Fruit fly (Drosophila melanogaster): Measurements from ENCODE around the gene Tmem43.

The Tmem43 gene

DNA sequence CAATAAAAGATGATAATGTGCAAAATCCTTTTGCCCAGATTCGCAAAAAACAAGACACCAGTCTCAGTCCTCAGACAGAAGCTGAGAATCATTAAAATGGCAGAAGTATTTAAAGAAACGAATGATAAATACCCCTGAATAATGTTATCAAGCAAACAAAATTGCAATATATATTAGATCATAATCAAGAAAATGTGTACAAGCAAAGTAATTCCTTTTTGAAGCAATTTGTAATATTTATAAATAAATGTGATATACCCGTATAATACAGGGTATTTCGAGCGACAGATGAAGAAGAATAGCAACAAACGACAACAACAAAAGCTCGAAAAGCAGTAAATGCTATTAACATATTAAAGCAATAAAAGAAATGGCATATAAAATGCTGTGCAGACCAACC lies 43.2 kb upstream of the Tmem43 start:
- TF ChIP-seq tj (GFP tag; optimal IDR thresholded peaks at IDR 0.05) (no peak), Hr96 (GFP tag; optimal IDR thresholded peaks at IDR 0.05) (no peak), CG14711 (tag; optimal IDR thresholded peaks at IDR 0.05) (no peak), CG7045 (GFP tag; optimal IDR thresholded peaks at IDR 0.05) (no peak), pad (GFP tag; optimal IDR thresholded peaks at IDR 0.05) (no peak), bab1 (GFP tag; optimal IDR thresholded peaks at IDR 0.05) (no peak), cic (GFP tag; optimal IDR thresholded peaks at IDR 0.05) (no peak), CG33017 (tag; optimal IDR thresholded peaks at IDR 0.05) (no peak), ovo (GFP tag; optimal IDR thresholded peaks at IDR 0.05) (no peak), Clk (GFP tag; optimal IDR thresholded peaks at IDR 0.05) (no peak), kay (GFP tag; ENCODE audit: borderline replicate concordance) (no peak), Mnt (GFP tag; optimal IDR thresholded peaks at IDR 0.05) (no peak), CG11617 (GFP tag; optimal IDR thresholded peaks at IDR 0.05) (no peak), cnc (optimal IDR thresholded peaks at IDR 0.05) (no peak), Crg-1 (GFP tag; optimal IDR thresholded peaks at IDR 0.05) (no peak), toe (GFP tag; optimal IDR thresholded peaks at IDR 0.05) (no peak), CG5204 (GFP tag; optimal IDR thresholded peaks at IDR 0.05) (no peak), CG1620 (GFP tag; optimal IDR thresholded peaks at IDR 0.05) (no peak)

DNA sequence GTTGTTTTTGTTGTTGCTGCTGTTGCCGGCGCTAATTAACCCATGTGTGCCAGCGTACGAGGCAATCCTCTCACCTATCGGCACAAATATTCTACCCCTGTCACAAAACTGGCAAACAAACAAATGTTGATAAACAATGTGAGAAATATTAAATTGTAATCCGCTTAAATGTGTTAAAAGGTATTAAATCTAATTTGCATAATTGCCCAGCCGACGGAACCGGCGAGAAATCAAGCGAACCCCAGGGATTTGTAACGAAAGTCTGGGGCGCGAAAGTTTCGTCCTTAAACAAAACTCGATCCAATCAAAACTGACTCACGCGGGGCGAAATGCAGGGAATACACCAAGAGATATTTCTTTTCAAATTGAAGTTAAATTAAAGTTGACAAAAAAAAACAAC lies 41.8 kb upstream of the Tmem43 start:
- no peak for TF ChIP-seq CG14711 (tag; optimal IDR thresholded peaks at IDR 0.05)
- no peak for TF ChIP-seq Hr96 (GFP tag; optimal IDR thresholded peaks at IDR 0.05)
- no peak for TF ChIP-seq ovo (GFP tag; optimal IDR thresholded peaks at IDR 0.05)
- no peak for TF ChIP-seq CG11617 (GFP tag; optimal IDR thresholded peaks at IDR 0.05)

DNA sequence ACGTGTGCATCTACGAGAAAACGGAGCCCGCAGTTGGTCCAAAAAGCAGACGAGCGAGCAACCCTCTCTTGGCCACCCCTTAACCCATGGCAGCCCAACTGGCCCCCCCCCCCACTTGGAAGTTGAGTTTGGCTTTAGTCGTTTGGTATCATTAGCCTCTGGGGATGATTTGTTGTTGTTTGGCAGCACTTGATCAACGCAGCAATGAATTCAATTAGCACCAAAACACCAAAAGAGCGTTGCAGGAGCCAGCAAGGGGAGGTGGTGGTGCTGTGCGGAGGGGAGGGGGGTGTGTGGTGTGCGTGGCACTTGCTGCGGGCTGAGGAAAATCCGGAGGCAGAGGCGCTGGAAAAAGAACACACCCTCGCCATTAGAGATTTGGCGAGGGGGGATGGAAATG lies 40.0 kb upstream of the Tmem43 start:
- TF ChIP-seq kay (GFP tag; ENCODE audit: borderline replicate concordance): no peak
- no peak for TF ChIP-seq toe (GFP tag; optimal IDR thresholded peaks at IDR 0.05)
- TF ChIP-seq bab1 (GFP tag; optimal IDR thresholded peaks at IDR 0.05): no peak
- no peak for TF ChIP-seq Clk (GFP tag; optimal IDR thresholded peaks at IDR 0.05)
- TF ChIP-seq cic (GFP tag; optimal IDR thresholded peaks at IDR 0.05): no peak
- no peak for TF ChIP-seq CG12768 (GFP tag; optimal IDR thresholded peaks at IDR 0.05)
- TF ChIP-seq Hr96 (GFP tag; optimal IDR thresholded peaks at IDR 0.05): no peak
- no peak for TF ChIP-seq cnc (optimal IDR thresholded peaks at IDR 0.05)
- TF ChIP-seq CG33017 (tag; optimal IDR thresholded peaks at IDR 0.05): no peak
- TF ChIP-seq CG1620 (GFP tag; optimal IDR thresholded peaks at IDR 0.05): no peak
- no peak for TF ChIP-seq CG5204 (GFP tag; optimal IDR thresholded peaks at IDR 0.05)

DNA sequence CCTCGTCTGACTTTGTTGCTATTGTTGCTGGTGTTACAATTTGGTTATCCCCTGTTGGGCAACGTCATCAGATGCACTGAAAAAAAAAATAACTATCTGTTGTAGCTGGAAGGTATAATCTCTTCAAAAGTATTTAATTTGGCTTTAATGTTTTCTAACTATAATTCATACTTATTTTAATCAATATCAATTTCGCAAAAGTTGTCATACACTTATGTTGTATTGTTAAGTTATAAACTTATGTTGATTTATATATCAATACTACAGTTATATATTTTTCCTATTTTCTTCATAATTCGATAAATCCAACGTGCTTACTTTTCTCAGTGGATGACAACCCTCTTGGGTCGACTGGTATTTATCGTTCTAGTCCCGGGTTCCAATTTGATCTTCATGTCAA lies 38.8 kb upstream of the Tmem43 start:
- no peak for TF ChIP-seq CG14711 (tag; optimal IDR thresholded peaks at IDR 0.05)
- no peak for TF ChIP-seq CG11617 (GFP tag; optimal IDR thresholded peaks at IDR 0.05)
- no peak for TF ChIP-seq Crg-1 (GFP tag; optimal IDR thresholded peaks at IDR 0.05)
- TF ChIP-seq pad (GFP tag; optimal IDR thresholded peaks at IDR 0.05): no peak
- no peak for TF ChIP-seq CG7101 (tag; optimal IDR thresholded peaks at IDR 0.05)
- TF ChIP-seq toe (GFP tag; optimal IDR thresholded peaks at IDR 0.05): no peak
- no peak for TF ChIP-seq CG33017 (tag; optimal IDR thresholded peaks at IDR 0.05)
- no peak for TF ChIP-seq Clk (GFP tag; optimal IDR thresholded peaks at IDR 0.05)
- no peak for TF ChIP-seq Hr96 (GFP tag; optimal IDR thresholded peaks at IDR 0.05)
- no peak for TF ChIP-seq cnc (optimal IDR thresholded peaks at IDR 0.05)
- no peak for TF ChIP-seq tj (GFP tag; optimal IDR thresholded peaks at IDR 0.05)
- TF ChIP-seq cic (GFP tag; optimal IDR thresholded peaks at IDR 0.05): no peak
- TF ChIP-seq CG5204 (GFP tag; optimal IDR thresholded peaks at IDR 0.05): no peak
- no peak for TF ChIP-seq Mnt (GFP tag; optimal IDR thresholded peaks at IDR 0.05)
- TF ChIP-seq CG12768 (GFP tag; optimal IDR thresholded peaks at IDR 0.05): no peak
- TF ChIP-seq bab1 (GFP tag; optimal IDR thresholded peaks at IDR 0.05): no peak

DNA sequence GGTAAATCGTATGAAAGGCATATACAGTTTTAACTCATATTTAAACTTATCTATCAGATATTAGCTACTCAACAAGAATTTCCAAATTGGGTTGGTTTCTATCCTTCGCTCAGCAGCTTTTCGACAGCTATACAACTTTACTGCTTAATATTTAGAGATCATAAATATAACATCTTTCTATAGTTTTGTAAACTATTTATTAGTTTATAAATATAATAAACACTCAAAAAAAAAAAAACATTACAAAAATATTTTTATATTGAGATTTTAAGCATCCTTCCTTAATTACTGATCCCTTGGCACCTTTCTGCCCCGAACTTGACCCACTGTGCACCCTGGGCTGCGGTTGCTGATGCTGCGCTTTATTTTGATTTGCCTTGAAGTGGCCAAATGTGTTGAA lies 38.1 kb upstream of the Tmem43 start:
- TF ChIP-seq kay (GFP tag; ENCODE audit: borderline replicate concordance): peak; percentile 45
- no peak for TF ChIP-seq CG14711 (tag; optimal IDR thresholded peaks at IDR 0.05)

DNA sequence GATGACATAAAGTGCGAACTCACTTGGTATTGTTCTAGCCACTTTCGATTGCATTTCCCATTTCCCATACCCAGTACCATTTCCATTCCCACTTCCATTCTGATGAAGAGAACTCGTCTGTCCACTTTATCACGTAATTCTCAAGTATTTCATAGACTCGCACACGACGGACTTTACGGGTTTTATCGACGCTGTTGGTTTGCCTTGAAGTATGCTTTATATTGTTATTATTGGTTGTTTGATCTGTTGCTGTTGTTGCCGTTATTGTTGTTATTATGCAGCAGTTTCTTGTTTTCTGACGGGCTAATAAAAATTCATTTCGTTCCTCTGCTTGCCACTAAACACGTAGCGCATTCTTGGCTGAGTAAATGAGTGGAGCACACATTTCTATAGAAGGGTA lies 37.6 kb upstream of the Tmem43 start:
- TF ChIP-seq CG1620 (GFP tag; optimal IDR thresholded peaks at IDR 0.05) (no peak), Hr96 (GFP tag; optimal IDR thresholded peaks at IDR 0.05) (no peak), CG11617 (GFP tag; optimal IDR thresholded peaks at IDR 0.05) (no peak), CG14711 (tag; optimal IDR thresholded peaks at IDR 0.05) (no peak), tj (GFP tag; optimal IDR thresholded peaks at IDR 0.05) (no peak), CG7045 (GFP tag; optimal IDR thresholded peaks at IDR 0.05) (no peak), Clk (GFP tag; optimal IDR thresholded peaks at IDR 0.05) (no peak), Mnt (GFP tag; optimal IDR thresholded peaks at IDR 0.05) (no peak), cic (GFP tag; optimal IDR thresholded peaks at IDR 0.05) (no peak)

DNA sequence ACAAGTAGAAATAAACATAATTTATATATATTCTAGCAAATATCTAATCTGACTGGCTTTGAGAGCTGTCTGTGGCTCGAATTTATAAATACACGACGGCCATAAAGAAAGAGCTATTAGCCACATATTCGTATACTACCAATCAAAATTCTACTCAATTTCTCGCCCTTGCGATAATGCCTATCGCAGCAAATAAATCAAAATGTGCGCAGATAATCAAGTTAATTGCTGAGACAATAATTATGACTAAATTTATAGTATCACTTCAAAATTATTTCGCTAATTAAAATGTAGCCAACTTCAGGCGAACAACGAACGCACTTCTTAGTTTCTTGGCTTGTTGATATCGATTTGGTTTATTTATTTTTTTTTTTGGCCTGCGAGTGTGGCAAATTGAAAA lies 36.9 kb upstream of the Tmem43 start:
- TF ChIP-seq cic (GFP tag; optimal IDR thresholded peaks at IDR 0.05) (peak; percentile 40), Crg-1 (GFP tag; optimal IDR thresholded peaks at IDR 0.05) (no peak), toe (GFP tag; optimal IDR thresholded peaks at IDR 0.05) (no peak), tj (GFP tag; optimal IDR thresholded peaks at IDR 0.05) (peak; percentile 42), kay (GFP tag; ENCODE audit: borderline replicate concordance) (peak; percentile 82), CG14711 (tag; optimal IDR thresholded peaks at IDR 0.05) (no peak)

DNA sequence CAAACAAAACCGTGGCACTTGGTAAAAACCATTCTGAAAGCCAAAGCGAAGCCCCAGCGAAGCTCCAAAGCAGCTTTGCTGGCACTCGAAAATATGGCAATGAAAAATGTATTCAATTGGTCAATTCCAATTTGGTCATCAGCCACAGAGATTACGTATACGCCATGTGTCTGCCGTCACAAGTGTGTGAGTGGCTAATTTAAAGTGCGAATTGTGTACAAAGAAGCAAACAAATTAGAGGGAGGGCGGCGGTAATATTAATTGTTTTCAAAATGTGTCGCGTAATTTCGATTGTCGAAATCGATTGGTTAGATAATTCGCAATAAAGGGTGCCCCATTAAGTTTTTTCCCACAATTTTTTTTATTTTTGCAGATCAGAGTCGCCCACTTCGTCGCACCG lies 34.9 kb upstream of the Tmem43 start:
- TF ChIP-seq Clk (GFP tag; optimal IDR thresholded peaks at IDR 0.05) (no peak), cic (GFP tag; optimal IDR thresholded peaks at IDR 0.05) (no peak)

All from whole organism, adult.